Worm (Caenorhabditis elegans): ENCODE measurements around the gene snx-17.

ce11 chrX:13082326-13082725 lies 39.8 kb downstream of the snx-17 start, which contains the start of gene str-10:
- TF ChIP-seq bed-3 (GFP tag; optimal IDR thresholded peaks at IDR 0.05) (no peak), hlh-1 (tag; optimal IDR thresholded peaks at IDR 0.05) (no peak), sptf-1 (tag; optimal IDR thresholded peaks at IDR 0.05) (no peak), zip-8 (tag; optimal IDR thresholded peaks at IDR 0.05) (no peak), elt-3 (tag; optimal IDR thresholded peaks at IDR 0.05) (no peak), mls-2 (tag; optimal IDR thresholded peaks at IDR 0.05) (no peak), snpc-4 (tag; optimal IDR thresholded peaks at IDR 0.05) (no peak), blmp-1 (tag; optimal IDR thresholded peaks at IDR 0.05) (no peak), mep-1 (tag; optimal IDR thresholded peaks at IDR 0.05) (no peak), nhr-76 (tag; optimal IDR thresholded peaks at IDR 0.05) (no peak), drap-1 (GFP tag; optimal IDR thresholded peaks at IDR 0.05) (no peak), ceh-43 (GFP tag; optimal IDR thresholded peaks at IDR 0.05) (no peak)
